Worm (Caenorhabditis elegans) whole organism, L4/young adult: Measurements from ENCODE around the gene T07A9.12.

Source experiments
- W03F9.2 ChIP-seq: fragments of 150-350 bp; optimal IDR thresholded peaks from 2 replicates; lab custom pipeline; 2014; ENCODE audit warnings: missing biosample characterization, missing genetic modification characterization
- dao-5 ChIP-seq: sonication (generic microtip); optimal IDR thresholded peaks from 2 replicates; lab custom pipeline; 2016; ENCODE audit warnings: missing genotype, missing genetic modification characterization, moderate library complexity, missing compliant biosample characterization
- him-1 ChIP-seq: sonication (generic microtip); optimal IDR thresholded peaks from 2 replicates; lab custom pipeline; 2016; ENCODE audit warnings: missing genotype, missing genetic modification reagents, missing genetic modification characterization, missing compliant biosample characterization

Gene T07A9.12

DNA sequence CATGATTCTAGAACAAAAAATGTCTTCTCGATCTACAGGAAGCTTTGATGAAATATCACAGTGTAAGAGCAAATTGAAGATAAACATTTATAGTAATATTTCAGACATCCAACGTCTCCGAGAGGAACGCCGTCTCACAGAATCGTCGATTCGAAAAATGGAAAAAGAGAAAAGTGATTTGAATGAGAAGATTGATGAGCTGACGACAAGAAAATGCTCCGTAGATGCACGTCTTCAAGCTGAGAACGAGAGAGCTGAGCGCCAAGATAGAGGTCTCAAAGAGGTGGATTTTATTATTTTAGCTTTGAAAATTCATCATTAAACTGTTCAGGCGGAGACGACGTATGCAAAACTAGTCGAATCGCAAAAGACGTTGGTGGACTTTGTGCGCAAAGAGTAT lies 22.6 kb upstream of the T07A9.12 start, which contains the start of gene ssna-1:
Gene ssna-1 (plus strand): TSS at position 12 of the 400 bp plus-strand sequence.
- TF ChIP-seq W03F9.2 (tag; lab: Kevin White, UChicago) (no peak), dao-5 (tag; lab: Kevin White, UChicago) (no peak), him-1 (tag; lab: Kevin White, UChicago) (no peak)

DNA sequence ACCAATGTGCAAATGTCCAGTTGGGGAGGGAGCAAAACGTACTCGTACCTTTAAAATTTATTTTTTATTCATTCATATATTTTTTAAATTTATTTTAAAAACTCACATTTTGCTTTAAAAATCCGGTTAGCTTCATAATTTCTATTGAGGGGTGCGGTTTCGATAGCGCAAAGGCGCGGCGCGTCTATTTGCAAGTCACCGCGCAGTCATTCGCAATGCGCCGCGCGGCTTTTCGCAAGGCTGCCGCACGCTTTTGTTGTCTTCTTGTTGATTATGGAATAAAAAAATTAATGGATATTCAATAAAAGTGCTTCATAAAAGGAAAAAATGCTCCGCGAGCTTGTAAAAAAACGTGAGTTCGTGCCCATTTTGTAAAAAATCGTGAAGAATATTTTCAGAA lies 20.4 kb upstream of the T07A9.12 start, which contains the start of the genes ears-2 and uncp-18:
Gene ears-2 (minus strand): TSS at position 190 of the 400 bp plus-strand sequence.
Gene uncp-18 (plus strand): TSS at position 282 of the 400 bp plus-strand sequence.
- peak; percentile 65 for TF ChIP-seq him-1 (tag; lab: Kevin White, UChicago)
- peak; percentile 96 for TF ChIP-seq W03F9.2 (tag; lab: Kevin White, UChicago)
- peak; percentile 69 for TF ChIP-seq dao-5 (tag; lab: Kevin White, UChicago)

DNA sequence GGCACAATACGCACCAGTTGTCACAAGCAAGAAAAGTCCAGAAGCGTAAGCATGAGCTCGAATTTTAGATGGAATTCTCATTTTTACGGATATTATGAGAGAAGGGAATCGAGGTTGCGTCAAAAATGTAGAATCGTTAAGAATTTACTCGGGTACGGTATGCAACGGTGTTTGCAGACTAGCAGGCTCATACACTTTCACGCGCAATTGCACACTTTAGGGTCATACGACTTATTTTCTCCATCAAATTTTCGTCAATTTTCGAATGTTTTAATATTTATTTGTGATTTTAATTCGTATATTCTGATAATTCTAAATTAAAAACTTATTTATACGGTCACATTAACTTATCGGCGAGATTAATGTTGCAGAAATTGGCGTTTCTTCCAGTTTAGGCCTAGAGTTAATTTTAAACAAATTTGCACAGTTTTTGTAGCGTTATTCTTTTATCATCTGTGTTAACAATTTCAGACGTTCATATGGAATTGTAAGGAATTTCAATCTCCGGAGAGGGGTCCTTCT lies 17.2 kb upstream of the T07A9.12 start, which contains the start of the genes T07A9.15 and nog-1:
Gene T07A9.15 (minus strand): TSS at position 138 of the 522 bp plus-strand sequence.
Gene nog-1 (plus strand): TSS at position 472 of the 522 bp plus-strand sequence.
- no peak for TF ChIP-seq him-1 (tag; lab: Kevin White, UChicago)
- peak; percentile 68 for TF ChIP-seq W03F9.2 (tag; lab: Kevin White, UChicago)
- TF ChIP-seq dao-5 (tag; lab: Kevin White, UChicago): no peak

DNA sequence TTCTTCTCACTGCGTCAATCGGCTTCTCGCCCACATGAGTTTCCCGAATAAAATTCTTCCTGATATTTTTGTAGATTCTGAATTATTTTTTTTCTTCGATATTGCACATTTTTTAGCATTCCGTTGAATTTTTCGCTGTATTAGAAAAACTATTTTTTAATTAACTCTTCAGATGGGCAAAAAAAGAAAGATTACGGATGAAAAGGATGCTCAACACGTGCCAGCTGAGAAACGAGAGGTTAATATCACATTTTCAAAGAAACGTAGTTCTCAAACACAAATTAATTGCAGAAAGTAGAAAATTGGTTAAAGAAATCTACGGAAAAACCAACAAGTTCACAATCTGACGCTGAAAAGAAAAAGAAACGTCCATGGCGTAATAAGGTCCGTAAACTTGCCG lies 14.3 kb upstream of the T07A9.12 start, which contains the start of gene rrp-8:
Gene rrp-8 (plus strand): TSS at position 173 of the 400 bp plus-strand sequence.
- TF ChIP-seq dao-5 (tag; lab: Kevin White, UChicago): no peak
- no peak for TF ChIP-seq him-1 (tag; lab: Kevin White, UChicago)
- TF ChIP-seq W03F9.2 (tag; lab: Kevin White, UChicago): no peak

DNA sequence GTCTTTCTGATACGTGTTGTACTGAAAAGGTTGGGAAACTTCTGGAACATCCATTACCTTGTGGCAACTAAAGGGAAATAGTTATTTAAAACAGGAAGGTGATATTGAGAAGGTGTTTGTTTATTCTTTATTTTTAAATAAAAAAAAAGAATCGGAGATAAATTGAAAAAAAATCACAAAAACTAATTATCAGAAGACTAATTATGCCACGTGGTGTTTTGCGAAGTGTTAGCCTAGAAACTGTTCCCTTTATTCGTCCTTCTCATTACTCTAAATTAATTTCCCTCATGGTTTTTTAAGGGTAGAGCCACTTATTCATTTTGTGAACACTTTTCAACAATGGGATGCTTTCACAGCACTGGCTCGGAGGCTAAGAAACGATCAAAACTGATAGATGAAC lies 9.3 kb upstream of the T07A9.12 start, which contains the start of gene gpa-4:
Gene gpa-4 (plus strand): TSS at position 301 of the 400 bp plus-strand sequence.
- TF ChIP-seq dao-5 (tag; lab: Kevin White, UChicago) (no peak), W03F9.2 (tag; lab: Kevin White, UChicago) (no peak), him-1 (tag; lab: Kevin White, UChicago) (no peak)

DNA sequence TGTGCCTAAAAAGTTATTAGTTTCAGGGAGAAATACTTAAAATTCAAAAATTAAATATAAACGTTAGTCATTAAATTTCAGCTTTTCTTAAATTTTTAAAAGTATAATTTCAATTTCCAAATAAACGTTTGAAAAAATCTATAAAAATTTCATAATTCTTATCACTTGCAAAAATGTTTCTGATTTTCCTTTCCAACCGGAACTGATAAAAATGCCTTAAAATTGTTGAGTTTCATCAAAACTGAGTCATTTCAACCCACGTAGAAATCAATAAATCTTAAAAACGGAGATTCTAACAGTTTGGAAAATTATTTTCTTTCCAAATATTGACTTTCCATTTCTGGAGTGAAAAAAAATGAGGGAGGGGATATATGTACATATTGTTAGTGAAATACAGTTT lies 1.8 kb upstream of the T07A9.12 start:
- TF ChIP-seq him-1 (tag; lab: Kevin White, UChicago): no peak
- no peak for TF ChIP-seq W03F9.2 (tag; lab: Kevin White, UChicago)
- TF ChIP-seq dao-5 (tag; lab: Kevin White, UChicago): no peak

- no peak for TF ChIP-seq W03F9.2 (tag; lab: Kevin White, UChicago)
- no peak for TF ChIP-seq him-1 (tag; lab: Kevin White, UChicago)
- TF ChIP-seq dao-5 (tag; lab: Kevin White, UChicago): no peak
Observed at ce11 chrIV:409935-410334, 732 bp upstream of the T07A9.12 start, which contains the start of gene kgb-1. kgb-1 (minus strand) TSS chrIV:410035.

DNA sequence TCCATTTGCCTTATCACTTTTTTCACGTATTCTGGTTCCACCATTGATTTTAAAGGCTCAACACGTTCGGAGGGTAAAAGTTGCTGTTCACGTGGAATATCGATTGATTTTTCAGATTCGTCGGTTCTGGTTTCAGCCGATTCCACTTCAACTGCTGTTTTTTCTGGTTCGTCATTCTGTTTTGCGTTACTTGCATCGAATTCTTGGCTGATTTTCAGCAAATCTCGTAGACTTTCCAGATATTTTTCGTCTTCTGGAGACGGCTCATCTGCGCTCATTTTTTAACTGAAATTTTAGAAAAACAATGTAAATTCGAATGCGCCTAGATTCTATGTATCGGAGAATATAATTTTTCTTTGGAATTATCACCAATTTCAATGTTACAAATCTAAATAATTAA lies 9.0 kb downstream of the T07A9.12 start, which contains the start of gene eri-1:
Gene eri-1 (minus strand): TSS at position 285 of the 400 bp plus-strand sequence.
- no peak for TF ChIP-seq him-1 (tag; lab: Kevin White, UChicago)
- no peak for TF ChIP-seq W03F9.2 (tag; lab: Kevin White, UChicago)
- no peak for TF ChIP-seq dao-5 (tag; lab: Kevin White, UChicago)

DNA sequence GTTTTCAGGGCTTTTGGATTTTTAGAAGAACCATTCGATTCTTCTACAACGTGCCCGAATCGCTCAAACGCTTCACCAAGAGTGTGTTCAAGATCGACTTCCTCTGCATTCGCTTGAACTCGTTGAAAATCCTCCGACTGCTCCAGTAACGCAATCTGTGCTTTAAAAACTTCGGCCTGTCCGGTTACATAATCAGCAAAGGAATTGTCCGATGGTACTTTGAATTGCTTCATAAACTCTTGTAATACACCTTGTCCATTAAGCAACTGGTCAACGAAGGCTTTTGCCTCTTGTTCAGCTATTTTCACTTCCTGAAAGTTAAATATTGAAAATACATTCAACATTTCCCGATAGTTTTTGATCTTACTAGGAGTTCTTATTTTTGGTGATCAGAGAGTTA lies 10.0 kb downstream of the T07A9.12 start:
- TF ChIP-seq him-1 (tag; lab: Kevin White, UChicago): no peak
- TF ChIP-seq dao-5 (tag; lab: Kevin White, UChicago): no peak
- TF ChIP-seq W03F9.2 (tag; lab: Kevin White, UChicago): no peak

ce11 chrIV:422112-422511 lies 11.4 kb downstream of the T07A9.12 start:
- TF ChIP-seq him-1 (tag; lab: Kevin White, UChicago) (no peak), W03F9.2 (tag; lab: Kevin White, UChicago) (no peak), dao-5 (tag; lab: Kevin White, UChicago) (no peak)

- no peak for TF ChIP-seq W03F9.2 (tag; lab: Kevin White, UChicago)
- no peak for TF ChIP-seq him-1 (tag; lab: Kevin White, UChicago)
- no peak for TF ChIP-seq dao-5 (tag; lab: Kevin White, UChicago)
Observed at ce11 chrIV:425052-425451, 14.4 kb downstream of the T07A9.12 start, which contains the start of gene daf-18. daf-18 (minus strand) TSS chrIV:425177.

DNA sequence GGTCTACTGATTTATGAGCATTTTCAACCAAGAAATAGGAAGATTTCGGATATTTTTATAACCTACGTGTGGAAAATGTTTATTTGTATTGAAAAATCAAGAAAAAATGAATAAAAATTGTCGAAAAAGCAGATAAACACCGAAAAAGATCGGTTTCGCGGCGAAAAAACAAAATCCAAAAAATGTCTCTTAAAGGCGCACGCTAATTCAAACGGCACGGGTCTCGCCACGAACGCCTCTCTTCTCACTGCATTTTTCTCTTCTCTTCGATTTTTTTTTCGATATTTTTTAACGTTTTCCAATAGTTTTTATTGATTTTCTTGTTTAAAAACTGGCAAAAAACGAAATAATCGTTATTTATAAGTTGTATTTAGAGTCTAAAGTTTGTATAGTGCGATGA lies 14.9 kb downstream of the T07A9.12 start:
- TF ChIP-seq W03F9.2 (tag; lab: Kevin White, UChicago) (peak; percentile 67), dao-5 (tag; lab: Kevin White, UChicago) (no peak)

- TF ChIP-seq W03F9.2 (tag; lab: Kevin White, UChicago): no peak
- no peak for TF ChIP-seq him-1 (tag; lab: Kevin White, UChicago)
- no peak for TF ChIP-seq dao-5 (tag; lab: Kevin White, UChicago)
Observed at ce11 chrIV:425995-426394, 15.3 kb downstream of the T07A9.12 start, which contains the start of gene garr-1. garr-1 (plus strand) TSS chrIV:426168.
